Worm (Caenorhabditis elegans) whole organism, L1 larva: ENCODE results near the gene Y73C8B.5.

ENCODE experiments used
- C04F5.9 ChIP-seq: sonication (generic microtip); optimal IDR thresholded peaks from 2 replicates; lab custom pipeline; 2016; ENCODE audit warnings: missing genetic modification characterization, missing compliant biosample characterization
- C34B4.2 ChIP-seq: sonication (generic microtip); optimal IDR thresholded peaks from 2 replicates; lab custom pipeline; 2017; ENCODE audit warnings: mild to moderate bottlenecking, missing genetic modification characterization, missing compliant biosample characterization
- Y116A8C.19 ChIP-seq: sonication (generic microtip); optimal IDR thresholded peaks from 2 replicates; lab custom pipeline; 2016; ENCODE audit warnings: missing compliant biosample characterization, missing genetic modification characterization, borderline replicate concordance
- aha-1 ChIP-seq: fragments of 150-350 bp; optimal IDR thresholded peaks from 2 replicates; lab custom pipeline; 2014; ENCODE audit warnings: missing biosample characterization, missing genetic modification characterization
- aly-2 ChIP-seq: fragments of 150-350 bp; optimal IDR thresholded peaks from 2 replicates; lab custom pipeline; 2014; ENCODE audit warnings: missing biosample characterization, missing genetic modification characterization
- ceh-88 ChIP-seq: fragments of 200-800 bp; sonication (Bioruptor generic); IDR thresholded peaks from 2 replicates; pipeline ENCODE4 v1.3.6; 2022; ENCODE audit warnings: missing genetic modification characterization, missing compliant biosample characterization
- ceh-90 ChIP-seq: sonication (generic microtip); optimal IDR thresholded peaks from 2 replicates; lab custom pipeline; 2016; ENCODE audit warnings: missing genetic modification characterization, missing compliant biosample characterization
- dsc-1 ChIP-seq: sonication (generic microtip); optimal IDR thresholded peaks from 2 replicates; lab custom pipeline; 2016; ENCODE audit warnings: mild to moderate bottlenecking, missing genetic modification characterization, missing compliant biosample characterization
- efl-1 ChIP-seq, 4 experiments: fragments of 150-350 bp; optimal IDR thresholded peaks in 3 of 4; peaks in 1 of 4; 1 replicate in 1 of 4; 2 replicates in 3 of 4; lab custom pipeline; 2014; ENCODE audit warnings: missing biosample characterization in 2 of 4, missing genetic modification characterization in 2 of 4, missing genetic modification reagents in 2 of 4
- efl-3 ChIP-seq: fragments of 200-800 bp; sonication (Bioruptor generic); optimal IDR thresholded peaks from 2 replicates; lab custom pipeline; 2018; ENCODE audit warnings: mild to moderate bottlenecking, missing genetic modification characterization, missing compliant biosample characterization
- egl-27 ChIP-seq, 2 experiments: fragments of 150-350 bp in 1 of 2; sonication (generic microtip); optimal IDR thresholded peaks; 3 replicates each; lab custom pipeline; 2017 to 2018; ENCODE audit warnings: missing biosample characterization in 2 of 2, missing genetic modification characterization in 2 of 2, missing genetic modification reagents in 2 of 2
- fos-1 ChIP-seq: fragments of 150-350 bp; optimal IDR thresholded peaks from 2 replicates; lab custom pipeline; 2014; ENCODE audit warnings: missing biosample characterization, missing genetic modification characterization
- hlh-4 ChIP-seq: sonication (generic microtip); optimal IDR thresholded peaks from 2 replicates; lab custom pipeline; 2016; ENCODE audit warnings: mild to moderate bottlenecking, missing genetic modification characterization, missing compliant biosample characterization
- jun-1 ChIP-seq: fragments of 150-350 bp; optimal IDR thresholded peaks from 2 replicates; lab custom pipeline; 2014; ENCODE audit warnings: missing biosample characterization, missing genetic modification reagents, missing genetic modification characterization
- nhr-11 ChIP-seq: fragments of 150-350 bp; optimal IDR thresholded peaks from 2 replicates; lab custom pipeline; 2014; ENCODE audit warnings: missing biosample characterization, missing genetic modification characterization
- nhr-19 ChIP-seq: fragments of 200-800 bp; sonication (Bioruptor generic); conservative IDR thresholded peaks from 2 replicates; pipeline ENCODE4 v1.3.6; 2022; ENCODE audit warnings: missing genetic modification characterization, missing compliant biosample characterization
- nhr-237 ChIP-seq: fragments of 150-350 bp; optimal IDR thresholded peaks from 2 replicates; lab custom pipeline; 2014; ENCODE audit warnings: missing biosample characterization, missing genetic modification characterization
- nhr-47 ChIP-seq: sonication (generic microtip); optimal IDR thresholded peaks from 2 replicates; lab custom pipeline; 2016; ENCODE audit warnings: mild to moderate bottlenecking, missing genetic modification characterization, moderate library complexity, missing compliant biosample characterization
- nhr-71 ChIP-seq: sonication (generic microtip); optimal IDR thresholded peaks from 2 replicates; lab custom pipeline; 2016; ENCODE audit warnings: mild to moderate bottlenecking, missing genetic modification characterization, moderate library complexity, missing compliant biosample characterization
- nhr-76 ChIP-seq: sonication (generic microtip); optimal IDR thresholded peaks from 2 replicates; lab custom pipeline; 2017; ENCODE audit warnings: missing biosample characterization, missing genetic modification characterization
- nhr-77 ChIP-seq: fragments of 150-350 bp; optimal IDR thresholded peaks from 2 replicates; lab custom pipeline; 2014; ENCODE audit warnings: missing biosample characterization, missing genetic modification characterization
- nhr-90 ChIP-seq: sonication (generic microtip); optimal IDR thresholded peaks from 2 replicates; lab custom pipeline; 2016; ENCODE audit warnings: mild to moderate bottlenecking, missing genetic modification characterization, missing compliant biosample characterization; ENCODE audit not compliant: poor library complexity
- pax-3 ChIP-seq: fragments of 200-800 bp; sonication (Bioruptor generic); optimal IDR thresholded peaks from 2 replicates; lab custom pipeline; 2018; ENCODE audit warnings: mild to moderate bottlenecking, missing genetic modification characterization, moderate library complexity, missing compliant biosample characterization
- rnt-1 ChIP-seq: sonication (generic microtip); optimal IDR thresholded peaks from 2 replicates; lab custom pipeline; 2016; ENCODE audit warnings: mild to moderate bottlenecking, missing genetic modification characterization, moderate library complexity, missing compliant biosample characterization
- skn-1 ChIP-seq: fragments of 150-350 bp; optimal IDR thresholded peaks from 2 replicates; lab custom pipeline; 2014; ENCODE audit warnings: missing biosample characterization, missing genetic modification characterization
- snpc-4 ChIP-seq: fragments of 150-350 bp; optimal IDR thresholded peaks from 2 replicates; lab custom pipeline; 2014; ENCODE audit warnings: missing biosample characterization, missing genetic modification characterization
- sptf-1 ChIP-seq: fragments of 150-350 bp; optimal IDR thresholded peaks from 2 replicates; lab custom pipeline; 2014; ENCODE audit warnings: missing biosample characterization, missing genetic modification characterization
- swsn-7 ChIP-seq: sonication (generic microtip); optimal IDR thresholded peaks from 2 replicates; lab custom pipeline; 2016; ENCODE audit warnings: missing genetic modification characterization, missing compliant biosample characterization
- tlp-1 ChIP-seq: fragments of 150-350 bp; optimal IDR thresholded peaks from 2 replicates; lab custom pipeline; 2014; ENCODE audit warnings: missing biosample characterization, missing genetic modification characterization
- unc-130 ChIP-seq: fragments of 150-350 bp; optimal IDR thresholded peaks from 2 replicates; lab custom pipeline; 2017; ENCODE audit warnings: missing biosample characterization, missing genetic modification characterization, inconsistent platforms
- unc-98 ChIP-seq: fragments of 200-800 bp; sonication (Bioruptor generic); IDR thresholded peaks from 2 replicates; pipeline ENCODE4 v1.3.6; 2022; ENCODE audit warnings: missing genetic modification characterization, missing compliant biosample characterization
- ztf-11 ChIP-seq, 2 experiments: sonication (generic microtip); optimal IDR thresholded peaks; 2 replicates each; lab custom pipeline; 2016 to 2017; ENCODE audit warnings: missing genetic modification characterization in 2 of 2, missing biosample characterization in 1 of 2, missing compliant biosample characterization in 1 of 2
- ztf-4 ChIP-seq: fragments of 150-350 bp; optimal IDR thresholded peaks from 2 replicates; lab custom pipeline; 2014; ENCODE audit warnings: missing biosample characterization, missing genetic modification characterization

Y73C8B.5 gene

DNA sequence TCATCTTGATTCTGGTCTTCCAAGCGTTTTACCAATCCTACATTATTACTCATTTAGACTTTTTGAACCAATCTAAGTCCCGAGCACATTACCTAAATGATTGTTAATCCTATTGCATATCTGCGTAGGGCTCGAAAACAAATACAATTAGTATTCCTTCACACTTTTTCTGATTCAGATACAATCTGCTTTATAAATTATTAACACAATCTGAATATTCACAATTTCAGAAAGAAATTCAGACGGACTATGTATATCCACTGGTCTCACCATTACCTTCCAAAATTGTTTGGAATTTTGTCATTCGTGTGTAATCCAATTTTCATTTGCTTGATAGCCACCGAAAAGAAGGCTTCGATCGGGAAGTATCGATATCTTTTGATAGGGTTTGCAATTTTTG is 44.1 kb downstream of the Y73C8B.5 start, which contains the start of gene srj-11:
Gene srj-11 (plus strand): TSS at position 250 of the 400 bp plus-strand sequence.
- no peak for TF ChIP-seq nhr-90 (tag; lab: Kevin White, UChicago)
- TF ChIP-seq unc-130 (tag; lab: Kevin White, UChicago), result no peak
- no peak for TF ChIP-seq swsn-7
- no peak for TF ChIP-seq nhr-19
- TF ChIP-seq nhr-237 (tag; lab: Kevin White, UChicago), result no peak
- TF ChIP-seq ztf-4 (tag; lab: Kevin White, UChicago), result no peak
- TF ChIP-seq nhr-71 (tag; lab: Kevin White, UChicago), result no peak
- no peak for TF ChIP-seq hlh-4 (tag; lab: Kevin White, UChicago)
- no peak for TF ChIP-seq dsc-1 (tag; lab: Kevin White, UChicago)
- no peak for TF ChIP-seq snpc-4
- TF ChIP-seq ceh-88 (GFP tag; lab: Robert Waterston, UW), result no peak
- TF ChIP-seq C34B4.2, result no peak
- TF ChIP-seq efl-3, result no peak

DNA sequence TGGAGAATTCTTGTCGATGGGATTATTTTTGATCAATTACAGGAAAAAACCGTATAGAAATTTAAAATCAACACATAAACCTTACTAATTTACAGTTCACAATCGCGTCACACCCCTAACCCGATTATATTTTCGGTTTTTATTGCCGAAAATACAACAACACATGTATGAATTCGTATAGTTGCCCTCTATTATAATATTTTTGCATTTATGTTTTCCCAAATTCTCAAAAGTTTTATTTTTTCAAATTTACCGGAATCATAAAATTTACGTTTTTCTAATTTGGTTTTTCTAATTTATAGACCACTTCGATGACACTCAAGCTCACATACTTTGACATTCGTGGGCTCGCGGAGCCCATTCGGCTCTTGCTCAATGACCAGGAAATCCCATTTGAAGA is 45.9 kb downstream of the Y73C8B.5 start, which contains the start of gene gst-23:
Gene gst-23 (plus strand): TSS at position 301 of the 400 bp plus-strand sequence.
- TF ChIP-seq ceh-88 (GFP tag; lab: Robert Waterston, UW) (no peak), aha-1 (tag; lab: Kevin White, UChicago) (no peak), nhr-77 (tag; lab: Kevin White, UChicago) (no peak), C04F5.9 (tag; lab: Kevin White, UChicago) (no peak), pax-3 (tag; lab: Kevin White, UChicago) (no peak), rnt-1 (tag; lab: Kevin White, UChicago) (no peak), Y116A8C.19 (no peak), sptf-1 (tag; lab: Kevin White, UChicago) (no peak)

DNA sequence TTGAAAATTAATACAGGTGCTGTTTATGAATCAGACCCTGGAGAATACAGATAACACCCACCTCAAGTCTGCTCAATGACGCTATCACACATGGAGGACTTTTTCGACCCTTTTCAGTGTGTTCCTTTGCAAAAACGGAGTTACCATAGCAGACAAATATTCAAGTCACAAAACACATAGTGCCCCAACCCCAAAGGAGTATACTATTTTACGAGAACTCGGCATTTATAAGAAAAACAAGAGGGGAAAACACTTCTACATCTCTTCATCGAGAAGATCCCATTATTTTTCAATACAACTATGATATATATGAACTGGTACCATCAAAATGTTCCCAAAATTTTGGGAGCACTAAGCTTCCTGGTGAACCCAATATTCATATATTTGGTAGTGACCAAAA is 47.6 kb downstream of the Y73C8B.5 start, which contains the start of gene srj-7:
Gene srj-7 (plus strand): TSS at position 301 of the 400 bp plus-strand sequence.
- TF ChIP-seq efl-1 (optimal IDR thresholded peaks at IDR 0.05; lab: Kevin White, UChicago), result no peak
- TF ChIP-seq efl-1 (GFP tag; optimal IDR thresholded peaks at IDR 0.05 in 1 of 2; lab: Kevin White, UChicago), result peak in 1 of 2 experiments; percentile 55
- TF ChIP-seq ceh-90, result no peak
- TF ChIP-seq unc-98, result no peak
- no peak for TF ChIP-seq aly-2 (tag; lab: Kevin White, UChicago)
- TF ChIP-seq jun-1, result no peak
- no peak for TF ChIP-seq tlp-1 (tag; lab: Kevin White, UChicago)
- no peak for TF ChIP-seq fos-1 (tag; lab: Kevin White, UChicago)

DNA sequence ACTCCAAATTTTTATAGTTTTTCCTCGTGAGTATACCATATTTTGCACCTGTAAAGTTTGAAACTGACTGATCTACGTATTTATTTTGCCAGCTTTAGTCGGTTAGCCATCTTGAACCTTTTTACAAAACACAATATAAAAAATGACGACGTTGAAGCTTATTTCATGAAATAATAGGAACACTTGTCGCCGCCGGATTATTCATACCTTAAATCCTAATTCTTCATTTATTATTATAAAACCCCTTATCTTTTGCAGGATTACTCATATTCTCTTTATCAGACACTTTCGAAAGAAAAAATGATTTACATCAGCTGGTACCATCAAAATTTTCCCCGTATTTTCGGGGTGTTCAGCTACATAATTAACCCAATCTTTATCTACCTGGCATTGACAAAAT is 50.4 kb downstream of the Y73C8B.5 start, which contains the start of gene srj-8:
Gene srj-8 (plus strand): TSS at position 301 of the 400 bp plus-strand sequence.
- TF ChIP-seq unc-130 (tag; lab: Kevin White, UChicago), result no peak
- TF ChIP-seq unc-98, result no peak
- TF ChIP-seq nhr-76 (tag; lab: Kevin White, UChicago), result no peak
- no peak for TF ChIP-seq nhr-77 (tag; lab: Kevin White, UChicago)
- TF ChIP-seq ztf-11 (tag; optimal IDR thresholded peaks at IDR 0.05; lab: Kevin White, UChicago), result no peak
- TF ChIP-seq swsn-7, result no peak
- TF ChIP-seq aly-2 (tag; lab: Kevin White, UChicago), result no peak
- no peak for TF ChIP-seq nhr-11
- TF ChIP-seq egl-27 (tag; optimal IDR thresholded peaks at IDR 0.05; lab: Kevin White, UChicago), result no peak
- no peak for TF ChIP-seq nhr-47 (tag; lab: Kevin White, UChicago)
- no peak for TF ChIP-seq skn-1 (tag; lab: Kevin White, UChicago)
- no peak for TF ChIP-seq Y116A8C.19
